Worm (Caenorhabditis elegans) whole organism, L1 larva: ENCODE measurements around the gene F58B4.2.

Experiments used
- C34B4.2 ChIP-seq: sonication (generic microtip); optimal IDR thresholded peaks from 2 replicates; lab custom pipeline; 2017; ENCODE audit warnings: mild to moderate bottlenecking, missing genetic modification characterization, missing compliant biosample characterization
- blmp-1 ChIP-seq: fragments of 150-350 bp; optimal IDR thresholded peaks from 2 replicates; lab custom pipeline; 2014; ENCODE audit warnings: missing biosample characterization, missing genetic modification characterization
- ces-1 ChIP-seq: fragments of 150-350 bp; optimal IDR thresholded peaks from 2 replicates; lab custom pipeline; 2014; ENCODE audit warnings: missing biosample characterization, missing genetic modification reagents, missing genetic modification characterization
- dpl-1 ChIP-seq, 3 experiments: fragments of 150-350 bp in 2 of 3; sonication (generic microtip) in 1 of 3; optimal IDR thresholded peaks; 2 replicates each; lab custom pipeline; 2014 to 2017; ENCODE audit warnings: missing biosample characterization in 3 of 3, missing genetic modification characterization in 3 of 3, missing genetic modification reagents in 3 of 3
- efl-1 ChIP-seq, 4 experiments: fragments of 150-350 bp; optimal IDR thresholded peaks in 3 of 4; peaks in 1 of 4; 1 replicate in 1 of 4; 2 replicates in 3 of 4; lab custom pipeline; 2014; ENCODE audit warnings: missing biosample characterization in 2 of 4, missing genetic modification characterization in 2 of 4, missing genetic modification reagents in 2 of 4
- fkh-10 ChIP-seq: sonication (generic microtip); optimal IDR thresholded peaks from 2 replicates; lab custom pipeline; 2017; ENCODE audit warnings: missing biosample characterization, missing genetic modification reagents, missing genetic modification characterization
- lin-13 ChIP-seq: fragments of 150-350 bp; optimal IDR thresholded peaks from 2 replicates; lab custom pipeline; 2014; ENCODE audit warnings: missing biosample characterization, missing genetic modification reagents, missing genetic modification characterization
- nhr-77 ChIP-seq: fragments of 150-350 bp; optimal IDR thresholded peaks from 2 replicates; lab custom pipeline; 2014; ENCODE audit warnings: missing biosample characterization, missing genetic modification characterization
- snpc-4 ChIP-seq: fragments of 150-350 bp; optimal IDR thresholded peaks from 2 replicates; lab custom pipeline; 2014; ENCODE audit warnings: missing biosample characterization, missing genetic modification characterization
- snu-23 ChIP-seq: sonication (generic microtip); optimal IDR thresholded peaks from 2 replicates; lab custom pipeline; 2016; ENCODE audit warnings: missing genetic modification characterization, missing compliant biosample characterization
- swsn-7 ChIP-seq: sonication (generic microtip); optimal IDR thresholded peaks from 2 replicates; lab custom pipeline; 2016; ENCODE audit warnings: missing genetic modification characterization, missing compliant biosample characterization
- unc-130 ChIP-seq: fragments of 150-350 bp; optimal IDR thresholded peaks from 2 replicates; lab custom pipeline; 2017; ENCODE audit warnings: missing biosample characterization, missing genetic modification characterization, inconsistent platforms
- unc-86 ChIP-seq: sonication (generic microtip); optimal IDR thresholded peaks from 2 replicates; lab custom pipeline; 2016; ENCODE audit warnings: missing genetic modification characterization, missing compliant biosample characterization

DNA sequence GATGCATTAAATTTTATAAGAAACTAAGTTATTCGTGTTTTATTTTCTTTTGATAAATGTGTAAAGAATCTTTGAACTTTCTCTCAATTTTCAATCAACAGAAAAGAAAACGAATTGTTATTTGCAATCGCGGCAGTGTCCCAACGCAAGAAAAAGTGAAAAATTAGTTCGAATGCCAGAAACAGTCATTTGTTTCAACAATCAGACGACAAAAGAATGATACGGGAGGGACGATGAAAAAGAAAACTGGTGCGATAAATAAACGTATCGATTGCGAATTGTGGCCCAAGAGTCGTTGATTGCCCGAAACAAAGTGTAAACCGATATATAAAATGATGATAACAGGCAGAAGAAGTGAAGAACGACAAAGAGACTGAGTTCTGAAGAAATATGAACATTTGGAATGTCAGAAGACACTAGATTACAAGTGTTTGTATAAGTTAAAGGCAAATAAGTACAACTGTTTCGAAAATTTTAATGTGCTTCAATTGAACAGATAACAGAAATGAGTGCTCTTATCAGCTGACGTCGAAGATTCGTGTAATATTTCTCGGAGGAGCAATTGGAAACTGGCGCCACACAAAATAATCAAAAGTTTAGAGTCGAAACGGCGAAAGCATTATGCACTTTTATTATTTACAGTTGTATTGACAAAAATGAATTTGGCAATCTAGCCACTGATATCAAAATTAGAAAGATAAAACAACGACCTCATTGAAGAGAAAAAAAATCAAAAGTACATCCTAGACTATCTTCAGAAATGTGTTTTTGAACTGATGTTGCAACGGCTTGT lies 40.3 kb downstream of the F58B4.2 start:
- TF ChIP-seq C34B4.2 (tag; lab: Kevin White, UChicago) (no peak), swsn-7 (no peak), efl-1 (optimal IDR thresholded peaks at IDR 0.05; lab: Kevin White, UChicago) (no peak), efl-1 (GFP tag; optimal IDR thresholded peaks at IDR 0.05 in 1 of 2; lab: Kevin White, UChicago) (no peak), nhr-77 (tag; lab: Kevin White, UChicago) (no peak), dpl-1 (GFP tag; optimal IDR thresholded peaks at IDR 0.05; lab: Kevin White, UChicago) (no peak), ces-1 (no peak), unc-130 (tag; lab: Kevin White, UChicago) (no peak), lin-13 (GFP tag; lab: Kevin White, UChicago) (no peak), snu-23 (GFP tag; lab: Kevin White, UChicago) (no peak), snpc-4 (tag; lab: Kevin White, UChicago) (no peak), blmp-1 (tag; lab: Kevin White, UChicago) (peak; percentile 96), fkh-10 (GFP tag; lab: Kevin White, UChicago) (no peak), unc-86 (tag; lab: Kevin White, UChicago) (no peak)
